Worm (Caenorhabditis elegans): Measurements from ENCODE around the gene F45D11.5.
"Not testable (repeated sequence)": the region's sequence is repeated elsewhere in the genome, so short reads cannot be mapped to it uniquely, and the experiment has no call there.

DNA sequence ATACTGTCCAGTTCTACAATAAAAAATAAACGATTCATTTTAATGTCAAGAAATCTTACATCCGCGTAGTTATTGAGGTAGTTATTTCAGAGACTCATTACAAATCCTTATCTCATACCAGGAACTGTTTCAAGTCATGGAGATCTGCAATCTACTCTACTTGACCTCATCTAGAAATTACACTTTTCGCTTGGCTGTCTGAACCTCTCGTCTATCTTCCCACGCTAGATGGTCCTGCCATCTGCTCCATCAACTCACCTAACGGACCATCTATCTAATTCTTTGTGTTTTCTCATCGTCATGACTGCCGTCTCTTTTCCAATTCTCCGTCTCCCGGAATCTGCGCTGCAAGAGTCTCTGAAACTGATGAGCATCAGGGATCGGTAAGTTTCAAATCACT, 7.3 kb upstream of the F45D11.5 start, which contains the start of gene F45D11.7:
- TF ChIP-seq snpc-4, nhr-28 (tag; optimal IDR thresholded peaks at IDR 0.05): not testable (repeated sequence)

Measured in whole organism, L4 larva.